Worm (Caenorhabditis elegans): Measurements from ENCODE around the gene mig-39.
A peak's percentile ranks its signal among the peaks of the same experiment; 100 is the strongest.

DNA sequence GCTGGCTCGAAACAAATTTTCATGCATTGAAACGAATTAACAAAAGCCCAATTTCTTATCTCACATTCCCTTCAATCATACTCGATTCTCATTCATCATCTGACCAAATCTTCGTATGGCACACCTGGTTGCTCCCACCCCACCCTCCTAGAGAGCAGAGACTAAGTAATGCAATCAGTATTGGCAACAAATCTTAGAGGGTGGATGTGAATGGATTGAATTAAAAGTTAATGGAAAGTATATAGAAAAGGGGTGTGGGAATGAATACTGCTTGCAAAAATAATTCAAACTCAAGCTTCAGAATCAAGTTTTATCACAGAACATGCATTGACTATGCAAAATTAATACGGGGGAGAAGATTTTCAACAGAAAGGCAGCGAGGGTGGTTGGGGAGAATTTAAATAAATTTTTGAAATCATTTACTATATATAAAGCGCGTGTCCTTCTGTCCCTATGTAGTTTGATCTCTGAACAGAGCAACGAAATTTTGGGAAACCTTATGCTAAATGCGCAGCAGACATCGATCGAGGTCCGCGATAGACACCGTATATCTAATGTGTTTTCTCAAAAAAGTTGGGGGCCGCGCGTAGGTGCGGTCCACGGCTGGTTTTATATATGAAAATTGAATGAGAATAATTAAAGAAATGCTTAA is 28.9 kb upstream of the mig-39 start:
- TF ChIP-seq snpc-1.1 (tag; optimal IDR thresholded peaks at IDR 0.05; ENCODE audit: insufficient read depth), result peak; percentile 30
- no peak for TF ChIP-seq Y53G8AR.9 (GFP tag; conservative IDR thresholded peaks at IDR 0.05)
- TF ChIP-seq hmg-20 (GFP tag; IDR thresholded peaks at IDR 0.05), result no peak
- no peak for TF ChIP-seq ceh-79 (tag; optimal IDR thresholded peaks at IDR 0.05)
- no peak for TF ChIP-seq F37B4.10 (GFP tag; IDR thresholded peaks at IDR 0.05)
- no peak for TF ChIP-seq Y79H2A.3 (GFP tag; conservative IDR thresholded peaks at IDR 0.05)
